Worm (Caenorhabditis elegans): ENCODE results near the gene M03C11.9.

The M03C11.9 gene

ce11 chrIII:10421680-10422079 lies 30.2 kb upstream of the M03C11.9 start:
- TF ChIP-seq ceh-28 (tag; optimal IDR thresholded peaks at IDR 0.05) = no peak
- TF ChIP-seq F44E2.7 (GFP tag; IDR thresholded peaks at IDR 0.05) = no peak
- TF ChIP-seq ceh-82 (tag; optimal IDR thresholded peaks at IDR 0.05) = no peak
- no peak for TF ChIP-seq unc-130 (GFP tag; optimal IDR thresholded peaks at IDR 0.05)
- TF ChIP-seq ama-1 (optimal IDR thresholded peaks at IDR 0.05) = no peak
- no peak for TF ChIP-seq T26A8.4 (GFP tag; IDR thresholded peaks at IDR 0.05)
- TF ChIP-seq lin-15B (tag; optimal IDR thresholded peaks at IDR 0.05) = no peak
- no peak for TF ChIP-seq lin-29 (GFP tag; IDR thresholded peaks at IDR 0.05)
- no peak for TF ChIP-seq nhr-25 (tag; optimal IDR thresholded peaks at IDR 0.05; ENCODE audit: borderline replicate concordance, insufficient read depth)
- no peak for TF ChIP-seq nhr-41 (GFP tag; IDR thresholded peaks at IDR 0.05)
- no peak for TF ChIP-seq F49E8.2 (tag; optimal IDR thresholded peaks at IDR 0.05; ENCODE audit: borderline replicate concordance)
- TF ChIP-seq snpc-1.2 (GFP tag; IDR thresholded peaks at IDR 0.05) = no peak
- no peak for TF ChIP-seq egl-43 (GFP tag; IDR thresholded peaks at IDR 0.05)
- no peak for TF ChIP-seq ceh-20 (GFP tag; IDR thresholded peaks at IDR 0.05)
- TF ChIP-seq lin-13 (GFP tag; optimal IDR thresholded peaks at IDR 0.05) = no peak
- no peak for TF ChIP-seq hif-1 (tag; optimal IDR thresholded peaks at IDR 0.05)
- TF ChIP-seq rbr-2 (tag; optimal IDR thresholded peaks at IDR 0.05) = no peak
- no peak for TF ChIP-seq aha-1 (tag)
- no peak for TF ChIP-seq spr-1 (tag; optimal IDR thresholded peaks at IDR 0.05)

DNA sequence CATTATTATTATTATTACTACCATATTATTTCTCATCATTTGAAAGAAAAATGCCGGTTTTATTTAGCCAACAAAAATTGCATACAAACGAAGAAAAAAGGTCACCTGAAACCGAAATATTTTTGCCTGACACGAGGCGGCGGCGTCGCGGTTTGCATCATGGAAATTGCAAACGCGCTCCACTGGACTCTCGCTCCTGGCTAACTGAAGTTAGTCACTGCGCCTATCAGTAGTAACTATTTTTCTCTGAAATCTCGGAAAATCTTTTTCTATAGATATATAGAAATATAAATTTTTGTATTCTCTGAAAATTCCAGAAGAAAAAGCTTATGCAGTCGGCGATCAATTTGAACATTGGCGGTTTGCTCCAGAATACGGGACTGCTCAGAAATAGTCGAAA lies 24.3 kb upstream of the M03C11.9 start, which contains the start of gene ymel-1:
Gene ymel-1, plus strand, starts transcription at position 318 of the 400 bp plus-strand sequence.
- no peak for TF ChIP-seq daf-16 (GFP tag; optimal IDR thresholded peaks at IDR 0.05)
- TF ChIP-seq daf-16 (tag; optimal IDR thresholded peaks at IDR 0.05) = peak; percentile 7
- TF ChIP-seq mes-2 (tag; optimal IDR thresholded peaks at IDR 0.05; ENCODE audit: poor library complexity, severe bottlenecking) = peak; percentile 67
- TF ChIP-seq F37D6.2 (tag; optimal IDR thresholded peaks at IDR 0.05) = no peak
- no peak for TF ChIP-seq ceh-28 (tag; optimal IDR thresholded peaks at IDR 0.05)
- no peak for TF ChIP-seq zag-1 (tag; optimal IDR thresholded peaks at IDR 0.05)
- no peak for TF ChIP-seq fkh-10 (GFP tag; optimal IDR thresholded peaks at IDR 0.05)
- TF ChIP-seq pha-4 (GFP tag; IDR thresholded peaks at IDR 0.05) = 0 out of 2 replicates have a peak, but pooled peaks have one; percentile 11
- TF ChIP-seq pha-4 (tag; optimal IDR thresholded peaks at IDR 0.05) = no peak
- TF ChIP-seq hif-1 (tag; optimal IDR thresholded peaks at IDR 0.05) = peak in 1 of 2 experiments; percentile 52
- TF ChIP-seq nhr-77 (tag; optimal IDR thresholded peaks at IDR 0.05) = peak; percentile 34
- TF ChIP-seq T20F7.1 (GFP tag; optimal IDR thresholded peaks at IDR 0.05) = no peak
- no peak for TF ChIP-seq unc-39 (tag; optimal IDR thresholded peaks at IDR 0.05)
- TF ChIP-seq egl-27 (tag; optimal IDR thresholded peaks at IDR 0.05) = no peak
- TF ChIP-seq set-16 (GFP tag; IDR thresholded peaks at IDR 0.05) = no peak
- peak; percentile 47 for TF ChIP-seq hlh-11 (tag; optimal IDR thresholded peaks at IDR 0.05)
- no peak for TF ChIP-seq ceh-82 (tag; optimal IDR thresholded peaks at IDR 0.05)
- peak; percentile 40 for TF ChIP-seq dve-1 (tag; optimal IDR thresholded peaks at IDR 0.05; ENCODE audit: insufficient read depth)
- no peak for TF ChIP-seq saeg-2 (GFP tag; IDR thresholded peaks at IDR 0.05)
- TF ChIP-seq snpc-1.2 (GFP tag; IDR thresholded peaks at IDR 0.05) = no peak
- TF ChIP-seq lin-1 (GFP tag; IDR thresholded peaks at IDR 0.05) = peak; percentile 48; the same call in 1 of the 2 replicates
- TF ChIP-seq mdl-1 (tag; optimal IDR thresholded peaks at IDR 0.05) = peak; percentile 27 to 61
- peak in 1 of 2 experiments; percentile 50 for TF ChIP-seq lsy-2 (tag; optimal IDR thresholded peaks at IDR 0.05)
- no peak for TF ChIP-seq zfp-3 (GFP tag; conservative IDR thresholded peaks at IDR 0.05)
- TF ChIP-seq F10B5.3 (tag; optimal IDR thresholded peaks at IDR 0.05) = no peak
- no peak for TF ChIP-seq D1046.2 (GFP tag; IDR thresholded peaks at IDR 0.05)
- peak; percentile 90 for TF ChIP-seq lin-38 (GFP tag; IDR thresholded peaks at IDR 0.05)
- TF ChIP-seq rbr-2 (tag; optimal IDR thresholded peaks at IDR 0.05) = peak; percentile 16
- TF ChIP-seq tra-1 (GFP tag; IDR thresholded peaks at IDR 0.05) = no peak
- TF ChIP-seq hlh-30 (tag; optimal IDR thresholded peaks at IDR 0.05; ENCODE audit: insufficient read depth) = peak; percentile 87
- TF ChIP-seq ZK337.2 (GFP tag; IDR thresholded peaks at IDR 0.05) = no peak
- TF ChIP-seq gei-8 (GFP tag; optimal IDR thresholded peaks at IDR 0.05) = peak; percentile 9
- no peak for TF ChIP-seq nhr-237 (tag; optimal IDR thresholded peaks at IDR 0.05)
- TF ChIP-seq nhr-102 (tag; optimal IDR thresholded peaks at IDR 0.05) = peak; percentile 35
- TF ChIP-seq dpl-1 (GFP tag; optimal IDR thresholded peaks at IDR 0.05) = peak; percentile 6
- TF ChIP-seq ama-1 (optimal IDR thresholded peaks at IDR 0.05) = peak; percentile 61
- TF ChIP-seq mdt-29 (GFP tag; IDR thresholded peaks at IDR 0.05) = no peak
